Worm (Caenorhabditis elegans) whole organism, L2 larva: ENCODE results near the gene ttr-9.

Experiments used
- ZK546.5 ChIP-seq: sonication (generic microtip); optimal IDR thresholded peaks from 2 replicates; lab custom pipeline; 2017; ENCODE audit warnings: missing biosample characterization, missing genetic modification characterization
- ama-1 ChIP-seq: fragments of 150-350 bp; optimal IDR thresholded peaks from 2 replicates; lab custom pipeline; 2018; ENCODE audit warnings: inconsistent platforms
- gmeb-1 ChIP-seq: fragments of 150-350 bp; optimal IDR thresholded peaks from 2 replicates; lab custom pipeline; 2014; ENCODE audit warnings: missing biosample characterization, missing genetic modification characterization
- lin-39 ChIP-seq: fragments of 150-350 bp; optimal IDR thresholded peaks from 2 replicates; lab custom pipeline; 2014; ENCODE audit warnings: missing biosample characterization, missing genetic modification reagents, missing genetic modification characterization
- nhr-77 ChIP-seq: fragments of 150-350 bp; optimal IDR thresholded peaks from 2 replicates; lab custom pipeline; 2014; ENCODE audit warnings: missing biosample characterization, missing genetic modification characterization
- snpc-4 ChIP-seq: fragments of 150-350 bp; optimal IDR thresholded peaks from 2 replicates; lab custom pipeline; 2014; ENCODE audit warnings: missing biosample characterization, missing genetic modification characterization
- zag-1 ChIP-seq: fragments of 150-350 bp; optimal IDR thresholded peaks from 2 replicates; lab custom pipeline; 2014; ENCODE audit warnings: missing biosample characterization, missing genetic modification characterization

DNA sequence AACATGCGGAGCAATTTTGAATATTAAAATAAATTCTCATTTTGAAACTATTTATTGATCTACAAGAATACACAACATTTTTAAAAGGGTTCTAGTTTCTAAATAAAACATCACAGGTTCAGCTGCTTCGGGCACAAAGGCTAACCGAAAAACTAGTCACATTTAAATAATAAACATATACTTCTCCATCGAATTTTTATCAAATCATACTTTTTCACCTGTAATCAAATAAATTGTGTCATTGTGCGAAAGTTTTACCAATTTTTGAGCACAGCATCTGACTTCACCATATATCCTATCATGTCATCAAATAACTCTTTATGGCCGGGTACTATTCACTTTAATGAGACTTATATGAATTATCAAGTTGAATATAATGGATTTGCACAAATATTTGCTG is 15.8 kb downstream of the ttr-9 start, which contains the start of gene sru-6:
- no peak for TF ChIP-seq gmeb-1
- no peak for TF ChIP-seq zag-1
- no peak for TF ChIP-seq nhr-77 (tag; lab: Kevin White, UChicago)
- no peak for TF ChIP-seq ZK546.5
- no peak for TF ChIP-seq snpc-4 (tag; lab: Kevin White, UChicago)
- TF ChIP-seq lin-39 (tag; lab: Kevin White, UChicago) = no peak
- TF ChIP-seq ama-1 = no peak
